Fruit fly (Drosophila melanogaster) whole organism, embryonic: ENCODE data around the gene Pxn.

Experiments
- Adf1 ChIP-seq: fragments of 200-800 bp; sonication (Bioruptor generic); IDR thresholded peaks from 2 replicates; pipeline ENCODE4 v1.3.6; 2022; ENCODE audit warnings: missing biosample characterization, missing genetic modification characterization
- Atf-2 ChIP-seq: fragments of 200-800 bp; sonication (Bioruptor generic); optimal IDR thresholded peaks from 2 replicates; lab custom pipeline; 2016; ENCODE audit warnings: missing biosample characterization, missing genetic modification characterization
- BEAF-32 ChIP-seq: fragments of 200-800 bp; sonication (Bioruptor generic); optimal IDR thresholded peaks from 3 replicates; lab custom pipeline; 2017; ENCODE audit warnings: missing biosample characterization, missing genetic modification characterization, mild to moderate bottlenecking, moderate library complexity, missing genetic modification reagents
- Bdp1 ChIP-seq: fragments of 200-800 bp; sonication (Bioruptor generic); optimal IDR thresholded peaks from 3 replicates; lab custom pipeline; 2016; ENCODE audit warnings: missing biosample characterization, missing genetic modification characterization
- CG10979 ChIP-seq: fragments of 200-800 bp; sonication (Bioruptor generic); optimal IDR thresholded peaks from 2 replicates; lab custom pipeline; 2018; ENCODE audit warnings: missing biosample characterization, mild to moderate bottlenecking, missing genetic modification characterization, moderate library complexity
- CG12071 ChIP-seq: fragments of 200-800 bp; sonication (Bioruptor generic); optimal IDR thresholded peaks from 3 replicates; lab custom pipeline; 2018; ENCODE audit warnings: missing biosample characterization, mild to moderate bottlenecking, missing genetic modification characterization
- CG12391 ChIP-seq: fragments of 200-800 bp; sonication (Bioruptor generic); optimal IDR thresholded peaks from 3 replicates; lab custom pipeline; 2018; ENCODE audit warnings: missing biosample characterization, mild to moderate bottlenecking, missing genetic modification characterization, moderate library complexity
- CG14014 ChIP-seq: fragments of 200-800 bp; sonication (Bioruptor generic); IDR thresholded peaks from 2 replicates; pipeline ENCODE4 v1.3.6; 2022; ENCODE audit warnings: missing biosample characterization, missing genetic modification characterization
- CG1602 ChIP-seq: fragments of 200-800 bp; sonication (Bioruptor generic); optimal IDR thresholded peaks from 3 replicates; lab custom pipeline; 2016; ENCODE audit warnings: missing biosample characterization, missing genetic modification characterization
- CG17912 ChIP-seq: fragments of 200-800 bp; sonication (Bioruptor generic); optimal IDR thresholded peaks from 2 replicates; lab custom pipeline; 2018; ENCODE audit warnings: missing biosample characterization, mild to moderate bottlenecking, missing genetic modification characterization
- CG1832 ChIP-seq: fragments of 200-800 bp; sonication (Bioruptor generic); optimal IDR thresholded peaks from 2 replicates; lab custom pipeline; 2017; ENCODE audit warnings: missing biosample characterization, mild to moderate bottlenecking, missing genetic modification characterization, inconsistent platforms
- CG2116 ChIP-seq: fragments of 200-800 bp; sonication (Bioruptor generic); optimal IDR thresholded peaks from 3 replicates; lab custom pipeline; 2018; ENCODE audit warnings: missing biosample characterization, mild to moderate bottlenecking, missing genetic modification characterization
- CG2202 ChIP-seq: fragments of 200-800 bp; sonication (Bioruptor generic); optimal IDR thresholded peaks from 2 replicates; lab custom pipeline; 2018; ENCODE audit warnings: missing biosample characterization, mild to moderate bottlenecking, missing genetic modification characterization
- CG3065 ChIP-seq: fragments of 200-800 bp; sonication (Bioruptor generic); optimal IDR thresholded peaks from 2 replicates; lab custom pipeline; 2016; ENCODE audit warnings: missing biosample characterization, missing genetic modification characterization
- CG32767 ChIP-seq: fragments of 200-800 bp; sonication (Bioruptor generic); IDR thresholded peaks from 2 replicates; pipeline ENCODE4 v1.3.6; 2022; ENCODE audit warnings: missing biosample characterization, missing genetic modification characterization
- CG3281 ChIP-seq: fragments of 200-800 bp; sonication (Bioruptor generic); optimal IDR thresholded peaks from 3 replicates; lab custom pipeline; 2017; ENCODE audit warnings: missing biosample characterization, mild to moderate bottlenecking, missing genetic modification characterization
- CG33213 ChIP-seq: fragments of 200-800 bp; sonication (Bioruptor generic); optimal IDR thresholded peaks from 3 replicates; lab custom pipeline; 2016; ENCODE audit warnings: missing biosample characterization, missing genetic modification characterization
- CG34376 ChIP-seq: fragments of 200-800 bp; sonication (Bioruptor generic); optimal IDR thresholded peaks from 2 replicates; lab custom pipeline; 2018; ENCODE audit warnings: missing biosample characterization, mild to moderate bottlenecking, missing genetic modification characterization
- CG8089 ChIP-seq: fragments of 200-800 bp; sonication (Bioruptor generic); optimal IDR thresholded peaks from 3 replicates; lab custom pipeline; 2016; ENCODE audit warnings: missing biosample characterization, missing genetic modification characterization
- D ChIP-seq, 2 experiments: fragments of 200-800 bp in 1 of 2; fragments of >200 bp in 1 of 2; sonication (Bioruptor generic) in 1 of 2; optimal IDR thresholded peaks; 2 replicates in 1 of 2; 3 replicates in 1 of 2; lab custom pipeline; 2017; ENCODE audit warnings: mild to moderate bottlenecking in 1 of 2, missing biosample characterization in 1 of 2, missing genetic modification characterization in 1 of 2, missing genetic modification reagents in 1 of 2
- Dbx ChIP-seq: fragments of 200-800 bp; sonication (Bioruptor generic); IDR thresholded peaks from 3 replicates; pipeline ENCODE4 v1.3.6; 2022; ENCODE audit warnings: missing biosample characterization, missing genetic modification characterization
- Deaf1 ChIP-seq: fragments of 200-800 bp; optimal IDR thresholded peaks from 3 replicates; lab custom pipeline; 2019; ENCODE audit warnings: missing biosample characterization, mild to moderate bottlenecking, missing genetic modification characterization, moderate library complexity
- Dll ChIP-seq: fragments of 200-800 bp; sonication (Bioruptor generic); IDR thresholded peaks from 4 replicates; pipeline ENCODE4 v1.3.6; 2022; ENCODE audit warnings: missing biosample characterization, missing genetic modification characterization; ENCODE audit not compliant: partially characterized antibody
- HLH4C ChIP-seq: fragments of 200-800 bp; sonication (Bioruptor generic); IDR thresholded peaks from 3 replicates; pipeline ENCODE4 v1.3.6; 2022; ENCODE audit warnings: missing biosample characterization, missing genetic modification characterization; ENCODE audit not compliant: partially characterized antibody
- Hr78 ChIP-seq, 2 experiments: fragments of 200-800 bp in 1 of 2; fragments of >200 bp in 1 of 2; sonication (Bioruptor generic) in 1 of 2; optimal IDR thresholded peaks; 2 replicates each; lab custom pipeline; 2017 to 2019; ENCODE audit warnings: missing biosample characterization in 2 of 2, missing genetic modification characterization in 2 of 2, mild to moderate bottlenecking in 1 of 2, moderate library complexity in 1 of 2
- NK7.1 ChIP-seq: fragments of 200-800 bp; sonication (Bioruptor generic); optimal IDR thresholded peaks from 3 replicates; lab custom pipeline; 2016; ENCODE audit warnings: missing biosample characterization, missing genetic modification characterization
- Ravus ChIP-seq: fragments of 200-800 bp; sonication (Bioruptor generic); IDR thresholded peaks from 2 replicates; pipeline ENCODE4 v1.3.6; 2022; ENCODE audit warnings: missing biosample characterization, missing genetic modification characterization
- Side ChIP-seq: fragments of 200-800 bp; sonication (Bioruptor generic); optimal IDR thresholded peaks from 2 replicates; lab custom pipeline; 2016; ENCODE audit warnings: missing biosample characterization, missing genetic modification characterization
- Sox100B ChIP-seq: fragments of 200-800 bp; sonication (Bioruptor generic); optimal IDR thresholded peaks from 3 replicates; lab custom pipeline; 2018; ENCODE audit warnings: missing biosample characterization, mild to moderate bottlenecking, missing genetic modification characterization
- Sox102F ChIP-seq: fragments of 200-800 bp; sonication (Bioruptor generic); optimal IDR thresholded peaks from 2 replicates; lab custom pipeline; 2018; ENCODE audit warnings: missing biosample characterization, mild to moderate bottlenecking, missing genetic modification characterization, moderate library complexity
- Ssrp ChIP-seq: fragments of 200-800 bp; sonication (Bioruptor generic); optimal IDR thresholded peaks from 2 replicates; lab custom pipeline; 2018; ENCODE audit warnings: missing biosample characterization, mild to moderate bottlenecking, missing genetic modification characterization, moderate library complexity
- Trl ChIP-seq, 3 experiments: fragments of >200 bp in 2 of 3; fragments of 200-800 bp in 1 of 3; sonication (Bioruptor generic) in 1 of 3; optimal IDR thresholded peaks; 2 replicates in 1 of 3; 3 replicates in 2 of 3; lab custom pipeline; 2016 to 2017; ENCODE audit warnings: missing biosample characterization in 1 of 3, missing genetic modification characterization in 1 of 3
- bowl ChIP-seq: fragments of 200-800 bp; sonication (Bioruptor generic); IDR thresholded peaks from 2 replicates; pipeline ENCODE4 v1.3.6; 2022; ENCODE audit warnings: missing biosample characterization, missing genetic modification characterization
- bsh ChIP-seq, 2 experiments: fragments of 200-800 bp; sonication (Bioruptor generic); optimal IDR thresholded peaks; 2 replicates each; lab custom pipeline; 2017 to 2018; ENCODE audit warnings: mild to moderate bottlenecking in 2 of 2, missing biosample characterization in 2 of 2, missing genetic modification characterization in 2 of 2, moderate library complexity in 1 of 2
- dimm ChIP-seq: fragments of 200-800 bp; sonication (Bioruptor generic); IDR thresholded peaks from 2 replicates; pipeline ENCODE4 v1.3.6; 2022; ENCODE audit warnings: missing biosample characterization, missing genetic modification characterization
- dysf ChIP-seq: fragments of 200-800 bp; sonication (Bioruptor generic); IDR thresholded peaks from 3 replicates; pipeline ENCODE4 v1.3.6; 2022; ENCODE audit warnings: missing biosample characterization, missing genetic modification characterization
- eve ChIP-seq, 2 experiments: fragments of >200 bp; optimal IDR thresholded peaks; 2 replicates each; lab custom pipeline; 2017; ENCODE audit warnings: missing biosample characterization in 2 of 2, missing genetic modification characterization in 2 of 2
- fru ChIP-seq: fragments of >200 bp; optimal IDR thresholded peaks from 2 replicates; lab custom pipeline; 2017
- fu2 ChIP-seq: fragments of 200-800 bp; sonication (Bioruptor generic); optimal IDR thresholded peaks from 2 replicates; lab custom pipeline; 2016; ENCODE audit warnings: missing biosample characterization, missing genetic modification characterization
- her ChIP-seq: fragments of 200-800 bp; sonication (Bioruptor generic); optimal IDR thresholded peaks from 2 replicates; lab custom pipeline; 2016; ENCODE audit warnings: missing biosample characterization, missing genetic modification characterization
- kni ChIP-seq: fragments of 200-800 bp; sonication (Bioruptor generic); optimal IDR thresholded peaks from 3 replicates; lab custom pipeline; 2017; ENCODE audit warnings: mild to moderate bottlenecking, missing biosample characterization, missing genetic modification reagents, missing genetic modification characterization
- lmd ChIP-seq: fragments of 200-800 bp; sonication (Bioruptor generic); IDR thresholded peaks from 2 replicates; pipeline ENCODE4 v1.3.6; 2022; ENCODE audit warnings: missing biosample characterization, missing genetic modification characterization
- nau ChIP-seq: fragments of 200-800 bp; sonication (Bioruptor generic); optimal IDR thresholded peaks from 3 replicates; lab custom pipeline; 2017; ENCODE audit warnings: missing biosample characterization, mild to moderate bottlenecking, missing genetic modification characterization, missing genetic modification reagents
- pfk ChIP-seq: fragments of 200-800 bp; sonication (Bioruptor generic); optimal IDR thresholded peaks from 2 replicates; lab custom pipeline; 2018; ENCODE audit warnings: missing biosample characterization, mild to moderate bottlenecking, missing genetic modification characterization, moderate library complexity
- run ChIP-seq: fragments of 200-800 bp; sonication (Bioruptor generic); optimal IDR thresholded peaks from 3 replicates; lab custom pipeline; 2018; ENCODE audit warnings: missing biosample characterization, mild to moderate bottlenecking, missing genetic modification characterization
- schlank ChIP-seq: fragments of 200-800 bp; sonication (Bioruptor generic); optimal IDR thresholded peaks from 2 replicates; lab custom pipeline; 2018; ENCODE audit warnings: missing biosample characterization, mild to moderate bottlenecking, missing genetic modification characterization
- so ChIP-seq: fragments of 200-800 bp; sonication (Bioruptor generic); IDR thresholded peaks from 3 replicates; pipeline ENCODE4 v1.3.6; 2022; ENCODE audit warnings: missing biosample characterization, missing genetic modification characterization
- vvl ChIP-seq: fragments of 200-800 bp; sonication (Bioruptor generic); IDR thresholded peaks from 2 replicates; pipeline ENCODE4 v1.3.6; 2022; ENCODE audit warnings: missing biosample characterization, missing genetic modification characterization
- zen2 ChIP-seq: fragments of 200-800 bp; sonication (Bioruptor generic); IDR thresholded peaks from 3 replicates; pipeline ENCODE4 v1.3.6; 2022; ENCODE audit warnings: missing biosample characterization, missing genetic modification characterization; ENCODE audit not compliant: partially characterized antibody

Pxn gene

DNA sequence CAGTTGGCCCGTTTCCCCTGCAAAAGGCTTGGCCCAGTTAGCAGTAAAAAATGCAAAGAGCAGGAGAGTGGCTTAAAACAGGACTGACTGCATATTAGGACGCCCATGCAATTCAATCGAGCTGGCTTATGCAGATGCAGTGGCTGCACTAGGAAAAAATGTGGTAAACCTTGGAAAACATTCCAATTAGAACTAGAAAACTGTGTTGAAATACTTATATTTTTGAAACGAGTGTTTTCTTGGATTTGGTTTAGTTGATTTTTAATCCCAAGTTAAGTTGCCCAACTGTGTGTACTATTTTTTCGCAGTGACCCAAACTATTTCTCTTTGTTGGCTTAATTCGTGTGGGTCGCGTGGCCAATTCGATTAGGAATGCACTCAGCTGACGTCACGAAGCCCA lies 47.6 kb downstream of the Pxn start (continued):
- TF ChIP-seq CG34376 (GFP tag; lab: Kevin White, UChicago): no peak

DNA sequence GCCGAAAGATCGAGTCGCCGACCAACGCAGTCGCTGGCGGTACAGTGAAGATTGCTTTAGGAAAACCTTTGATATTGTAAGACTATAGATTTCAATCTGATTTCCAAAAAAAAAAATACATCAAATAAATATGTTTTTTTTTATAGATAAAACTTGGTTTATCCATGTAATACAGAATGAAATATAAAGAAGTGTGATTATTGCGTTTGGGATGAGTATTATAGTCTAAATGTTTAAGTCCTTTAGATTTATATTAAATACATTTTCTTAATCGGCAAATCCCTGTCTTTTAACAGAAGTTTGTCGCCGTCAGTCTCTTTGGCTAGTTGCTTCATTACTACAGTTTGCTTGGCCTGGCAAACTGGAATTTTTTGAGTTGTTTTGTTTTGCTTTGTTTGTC lies 48.0 kb downstream of the Pxn start:
- TF ChIP-seq Side (GFP tag; lab: Kevin White, UChicago) (no peak), CG2202 (tag; lab: Kevin White, UChicago) (no peak), schlank (tag; lab: Kevin White, UChicago) (no peak), zen2 (GFP tag; lab: Robert Waterston, UW) (no peak), CG1832 (GFP tag; lab: Kevin White, UChicago) (no peak), CG1602 (GFP tag; lab: Kevin White, UChicago) (no peak), bsh (GFP tag; optimal IDR thresholded peaks at IDR 0.05; lab: Kevin White, UChicago) (no peak), CG2116 (GFP tag; lab: Kevin White, UChicago) (no peak), BEAF-32 (no peak), kni (GFP tag; lab: Kevin White, UChicago) (no peak), Adf1 (GFP tag; lab: Robert Waterston, UW) (no peak), Dll (GFP tag; lab: Robert Waterston, UW) (no peak), NK7.1 (no peak), CG12391 (no peak), Ssrp (tag; lab: Kevin White, UChicago) (no peak), Sox100B (peak; percentile 47), vvl (GFP tag; lab: Robert Waterston, UW) (peak; percentile 14; the same call in 1 of the 2 replicates), D (optimal IDR thresholded peaks at IDR 0.05; lab: Kevin White, UChicago) (no peak), D (GFP tag; optimal IDR thresholded peaks at IDR 0.05; lab: Kevin White, UChicago) (no peak), CG10979 (tag; lab: Kevin White, UChicago) (no peak), CG8089 (no peak), CG3065 (GFP tag; lab: Kevin White, UChicago) (no peak), Dbx (GFP tag; lab: Robert Waterston, UW) (no peak), lmd (GFP tag; lab: Robert Waterston, UW) (peak; percentile 51), fu2 (GFP tag; lab: Kevin White, UChicago) (no peak), CG32767 (GFP tag; lab: Robert Waterston, UW) (no peak), dimm (GFP tag; lab: Robert Waterston, UW) (no peak), run (tag; lab: Kevin White, UChicago) (no peak), CG33213 (GFP tag; lab: Kevin White, UChicago) (no peak), CG17912 (GFP tag; lab: Kevin White, UChicago) (no peak), HLH4C (GFP tag; lab: Robert Waterston, UW) (no peak), CG12071 (GFP tag; lab: Kevin White, UChicago) (no peak), dysf (peak; percentile 64; the same call in 2 of the 3 replicates), Hr78 (GFP tag; optimal IDR thresholded peaks at IDR 0.05; lab: Kevin White, UChicago) (no peak), her (GFP tag; lab: Kevin White, UChicago) (no peak), Deaf1 (no peak), so (no peak), Atf-2 (GFP tag; lab: Kevin White, UChicago) (no peak), Sox102F (GFP tag; lab: Kevin White, UChicago) (no peak), nau (GFP tag; lab: Kevin White, UChicago) (no peak), pfk (GFP tag; lab: Kevin White, UChicago) (no peak), Trl (optimal IDR thresholded peaks at IDR 0.05; lab: Kevin White, UChicago) (no peak), Trl (GFP tag; optimal IDR thresholded peaks at IDR 0.05; lab: Kevin White, UChicago) (no peak), Bdp1 (GFP tag; lab: Kevin White, UChicago) (no peak), CG14014 (GFP tag; lab: Robert Waterston, UW) (peak; percentile 35; the same call in 1 of the 2 replicates), fru (lab: Kevin White, UChicago) (no peak), Ravus (GFP tag; lab: Robert Waterston, UW) (no peak), bowl (GFP tag; lab: Robert Waterston, UW) (no peak), eve (GFP tag; optimal IDR thresholded peaks at IDR 0.05; lab: Kevin White, UChicago) (peak in 1 of 2 experiments; percentile 1), CG3281 (GFP tag; lab: Kevin White, UChicago) (no peak)
